Worm (Caenorhabditis elegans) whole organism, L2 larva: ENCODE measurements around the gene cubn-1.

ENCODE experiments used
- ama-1 ChIP-seq: fragments of 150-350 bp; optimal IDR thresholded peaks from 2 replicates; lab custom pipeline; 2018; ENCODE audit warnings: inconsistent platforms
- blmp-1 ChIP-seq: sonication (generic microtip); optimal IDR thresholded peaks from 2 replicates; lab custom pipeline; 2017; ENCODE audit warnings: missing genetic modification characterization, mild to moderate bottlenecking, missing compliant biosample characterization, antibody characterized with exemption, moderate library complexity; ENCODE audit not compliant: insufficient read depth
- dmd-4 ChIP-seq: sonication (generic microtip); optimal IDR thresholded peaks from 2 replicates; lab custom pipeline; 2017; ENCODE audit warnings: missing biosample characterization, missing genetic modification characterization
- elt-3 ChIP-seq: sonication (generic microtip); optimal IDR thresholded peaks from 2 replicates; lab custom pipeline; 2017; ENCODE audit warnings: missing biosample characterization, missing genetic modification characterization
- lin-39 ChIP-seq: fragments of 150-350 bp; optimal IDR thresholded peaks from 2 replicates; lab custom pipeline; 2014; ENCODE audit warnings: missing biosample characterization, missing genetic modification reagents, missing genetic modification characterization
- mbf-1 ChIP-seq: sonication (generic microtip); optimal IDR thresholded peaks from 2 replicates; lab custom pipeline; 2017; ENCODE audit warnings: missing biosample characterization, missing genetic modification characterization
- nhr-11 ChIP-seq: fragments of 150-350 bp; optimal IDR thresholded peaks from 2 replicates; lab custom pipeline; 2014; ENCODE audit warnings: missing biosample characterization, missing genetic modification characterization
- nhr-21 ChIP-seq: fragments of 150-350 bp; optimal IDR thresholded peaks from 2 replicates; lab custom pipeline; 2014; ENCODE audit warnings: missing biosample characterization, missing genetic modification characterization
- nhr-23 ChIP-seq: fragments of 150-350 bp; optimal IDR thresholded peaks from 2 replicates; lab custom pipeline; 2014; ENCODE audit warnings: missing biosample characterization, missing genetic modification reagents, missing genetic modification characterization
- nhr-237 ChIP-seq: fragments of 150-350 bp; optimal IDR thresholded peaks from 2 replicates; lab custom pipeline; 2014; ENCODE audit warnings: missing biosample characterization, missing genetic modification characterization
- nhr-77 ChIP-seq: fragments of 150-350 bp; optimal IDR thresholded peaks from 2 replicates; lab custom pipeline; 2014; ENCODE audit warnings: missing biosample characterization, missing genetic modification characterization
- unc-62 ChIP-seq: fragments of 150-350 bp; optimal IDR thresholded peaks from 2 replicates; lab custom pipeline; 2014; ENCODE audit warnings: missing biosample characterization, missing genetic modification reagents, missing genetic modification characterization

DNA sequence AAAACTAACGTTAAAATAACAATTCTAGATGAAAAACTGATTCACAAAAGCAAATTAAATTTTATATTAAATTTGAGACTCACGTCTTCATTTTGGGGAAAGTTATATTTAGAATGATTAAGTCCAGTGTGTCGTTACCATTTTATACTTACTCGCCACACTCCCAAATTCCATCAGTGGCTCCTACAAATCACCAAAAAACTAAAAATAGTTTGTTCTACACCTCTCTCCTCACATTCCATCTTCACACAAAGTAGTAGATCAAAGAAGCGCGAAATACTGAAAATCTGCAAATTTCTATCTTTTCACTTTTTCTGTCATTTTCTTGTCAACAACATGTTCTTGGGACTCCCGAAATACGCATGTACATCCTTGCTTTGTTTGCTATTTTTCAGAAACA is 2.3 kb upstream of the cubn-1 start, which contains the start of gene ZC116.5:
- TF ChIP-seq lin-39 (tag; lab: Kevin White, UChicago) = no peak
- no peak for TF ChIP-seq mbf-1
- no peak for TF ChIP-seq nhr-237 (tag; lab: Kevin White, UChicago)
- TF ChIP-seq ama-1 (lab: Kevin White, UChicago) = no peak
- TF ChIP-seq dmd-4 (tag; lab: Kevin White, UChicago) = no peak
- no peak for TF ChIP-seq elt-3
- no peak for TF ChIP-seq blmp-1 (tag; lab: Kevin White, UChicago)
- no peak for TF ChIP-seq unc-62
- no peak for TF ChIP-seq nhr-23 (tag; lab: Kevin White, UChicago)
- TF ChIP-seq nhr-77 (tag; lab: Kevin White, UChicago) = no peak
- no peak for TF ChIP-seq nhr-21 (tag; lab: Kevin White, UChicago)
- no peak for TF ChIP-seq nhr-11 (tag; lab: Kevin White, UChicago)
